Worm (Caenorhabditis elegans) whole organism, L2 larva: ENCODE data around the gene alg-3.

Source experiments
- ceh-82 ChIP-seq: fragments of 150-350 bp; optimal IDR thresholded peaks from 2 replicates; lab custom pipeline; 2014; ENCODE audit warnings: missing biosample characterization, missing genetic modification characterization
- egl-27 ChIP-seq: sonication (generic microtip); optimal IDR thresholded peaks from 3 replicates; lab custom pipeline; 2017; ENCODE audit warnings: missing biosample characterization, missing genetic modification reagents, missing genetic modification characterization
- elt-1 ChIP-seq: fragments of 150-350 bp; optimal IDR thresholded peaks from 2 replicates; lab custom pipeline; 2014; ENCODE audit warnings: missing biosample characterization, missing genetic modification characterization
- elt-3 ChIP-seq: sonication (generic microtip); optimal IDR thresholded peaks from 2 replicates; lab custom pipeline; 2017; ENCODE audit warnings: missing biosample characterization, missing genetic modification characterization
- nhr-11 ChIP-seq: fragments of 150-350 bp; optimal IDR thresholded peaks from 2 replicates; lab custom pipeline; 2014; ENCODE audit warnings: missing biosample characterization, missing genetic modification characterization
- nhr-237 ChIP-seq: fragments of 150-350 bp; optimal IDR thresholded peaks from 2 replicates; lab custom pipeline; 2014; ENCODE audit warnings: missing biosample characterization, missing genetic modification characterization
- sma-9 ChIP-seq, 2 experiments: fragments of 150-350 bp in 1 of 2; sonication (generic microtip) in 1 of 2; optimal IDR thresholded peaks; 2 replicates each; lab custom pipeline; 2014 to 2016; ENCODE audit warnings: missing genetic modification characterization in 2 of 2, mild to moderate bottlenecking in 1 of 2, missing biosample characterization in 1 of 2, missing compliant biosample characterization in 1 of 2, missing genetic modification reagents in 1 of 2, moderate library complexity in 1 of 2
- snpc-4 ChIP-seq: fragments of 150-350 bp; optimal IDR thresholded peaks from 2 replicates; lab custom pipeline; 2014; ENCODE audit warnings: missing biosample characterization, missing genetic modification characterization
- ztf-4 ChIP-seq: fragments of 150-350 bp; optimal IDR thresholded peaks from 2 replicates; lab custom pipeline; 2014; ENCODE audit warnings: missing biosample characterization, missing genetic modification characterization

ce11 chrIV:11693493-11693892, 10.6 kb upstream of the alg-3 start, which contains the start of gene ZK792.12:
- no peak for TF ChIP-seq egl-27 (tag; lab: Kevin White, UChicago)
- no peak for TF ChIP-seq elt-3 (tag; lab: Kevin White, UChicago)
- TF ChIP-seq snpc-4 (tag; lab: Kevin White, UChicago), result no peak
- no peak for TF ChIP-seq nhr-11
- no peak for TF ChIP-seq elt-1
- no peak for TF ChIP-seq ztf-4 (tag; lab: Kevin White, UChicago)
- TF ChIP-seq nhr-237 (tag; lab: Kevin White, UChicago), result no peak
- TF ChIP-seq ceh-82, result no peak
- TF ChIP-seq sma-9 (GFP tag; optimal IDR thresholded peaks at IDR 0.05; lab: Kevin White, UChicago), result no peak
- TF ChIP-seq sma-9 (tag; optimal IDR thresholded peaks at IDR 0.05; lab: Kevin White, UChicago), result no peak
